Worm (Caenorhabditis elegans): Measurements from ENCODE around the gene ttr-37.

ce11 chrX:1370736-1371281 is 33.8 kb upstream of the ttr-37 start, which contains the start of gene F56C3.7:
- no peak for TF ChIP-seq nhr-12 (tag; optimal IDR thresholded peaks at IDR 0.05)
- TF ChIP-seq elt-1 (tag; optimal IDR thresholded peaks at IDR 0.05) = no peak
- TF ChIP-seq elt-2 (tag; optimal IDR thresholded peaks at IDR 0.05) = peak; percentile 9
- TF ChIP-seq jun-1 (tag; optimal IDR thresholded peaks at IDR 0.05) = no peak
- no peak for TF ChIP-seq ama-1 (optimal IDR thresholded peaks at IDR 0.05)
- no peak for TF ChIP-seq pha-4 (tag; optimal IDR thresholded peaks at IDR 0.05)
- no peak for TF ChIP-seq nhr-43 (tag; optimal IDR thresholded peaks at IDR 0.05; ENCODE audit: poor library complexity, severe bottlenecking)
- no peak for TF ChIP-seq nhr-28 (tag; optimal IDR thresholded peaks at IDR 0.05)
